Fruit fly (Drosophila melanogaster) whole organism, pupa: ENCODE results near the gene Cand1.

Experiments used
- CG10348 ChIP-seq: fragments of 200-800 bp; sonication (Bioruptor generic); IDR thresholded peaks from 2 replicates; pipeline ENCODE4 v1.3.6; 2022; ENCODE audit warnings: missing biosample characterization, missing genetic modification characterization
- CG17806 ChIP-seq: fragments of 200-800 bp; sonication (Bioruptor generic); optimal IDR thresholded peaks from 2 replicates; lab custom pipeline; 2018; ENCODE audit warnings: missing biosample characterization, mild to moderate bottlenecking, missing genetic modification characterization, moderate library complexity
- CG8301 ChIP-seq: fragments of 200-800 bp; sonication (Bioruptor generic); optimal IDR thresholded peaks from 2 replicates; lab custom pipeline; 2018; ENCODE audit warnings: missing biosample characterization, mild to moderate bottlenecking, missing genetic modification characterization
- CG9948 ChIP-seq: fragments of 200-800 bp; sonication (Bioruptor generic); optimal IDR thresholded peaks from 2 replicates; lab custom pipeline; 2018; ENCODE audit warnings: missing biosample characterization, mild to moderate bottlenecking, missing genetic modification characterization, moderate library complexity
- D1 ChIP-seq: fragments of 200-800 bp; sonication (Bioruptor generic); optimal IDR thresholded peaks from 2 replicates; lab custom pipeline; 2018; ENCODE audit warnings: missing biosample characterization, mild to moderate bottlenecking, missing genetic modification characterization, moderate library complexity
- EcR ChIP-seq: fragments of 200-800 bp; sonication (Bioruptor generic); optimal IDR thresholded peaks from 3 replicates; lab custom pipeline; 2019; ENCODE audit warnings: missing biosample characterization, missing genetic modification characterization, mild to moderate bottlenecking, moderate library complexity, missing genetic modification reagents
- fd96Ca ChIP-seq: fragments of 200-800 bp; sonication (Bioruptor generic); IDR thresholded peaks from 3 replicates; pipeline ENCODE4 v1.3.6; 2022; ENCODE audit warnings: missing biosample characterization, missing genetic modification characterization
- gl ChIP-seq: fragments of 200-800 bp; sonication (Bioruptor generic); optimal IDR thresholded peaks from 2 replicates; lab custom pipeline; 2018; ENCODE audit warnings: missing biosample characterization, mild to moderate bottlenecking, missing genetic modification characterization
- rn ChIP-seq: fragments of 200-800 bp; sonication (Bioruptor generic); IDR thresholded peaks from 2 replicates; pipeline ENCODE4 v1.3.6; 2022; ENCODE audit warnings: missing biosample characterization, missing genetic modification characterization

DNA sequence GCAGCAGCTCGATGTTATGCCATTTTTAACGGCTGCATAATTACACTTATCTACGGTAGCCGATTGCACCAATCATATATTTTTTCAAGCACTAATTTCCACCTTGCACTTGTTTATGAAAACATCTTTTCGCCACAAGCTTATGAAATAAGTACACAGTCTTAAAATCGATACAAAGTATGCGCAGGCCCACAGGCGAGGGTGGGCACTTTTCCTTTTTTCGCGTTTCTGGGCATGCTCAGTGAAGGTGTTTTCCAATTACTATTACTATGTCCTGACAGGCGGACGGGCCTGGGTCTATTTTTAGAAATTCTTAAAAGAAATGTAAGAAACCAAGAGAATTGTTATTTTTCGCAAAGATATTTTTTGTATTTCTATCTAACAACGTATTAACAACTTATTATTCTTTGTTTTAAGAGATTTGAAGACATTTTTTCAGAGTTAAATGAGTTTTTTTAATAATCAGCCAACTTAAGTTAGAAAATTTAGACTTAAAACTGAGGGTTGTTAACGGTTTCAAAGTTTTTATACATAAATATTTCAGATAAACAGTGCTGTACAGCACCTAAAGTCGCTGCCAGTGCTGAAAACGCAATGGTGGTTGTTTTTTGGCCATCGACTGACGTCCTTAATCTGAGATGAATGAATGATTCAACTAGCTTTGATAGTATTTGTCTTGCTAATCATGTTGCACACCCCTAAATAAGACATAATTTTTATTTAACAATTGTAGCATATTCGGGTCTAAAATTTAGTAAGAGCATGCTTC is 51.7 kb downstream of the Cand1 start, which contains the start of gene Cdk5alpha:
- TF ChIP-seq EcR (GFP tag; lab: Kevin White, UChicago) (no peak), CG8301 (tag; lab: Kevin White, UChicago) (no peak), D1 (tag; lab: Kevin White, UChicago) (no peak), fd96Ca (no peak), CG9948 (no peak), CG17806 (no peak), gl (tag; lab: Kevin White, UChicago) (no peak), rn (GFP tag; lab: Robert Waterston, UW) (no peak), CG10348 (GFP tag; lab: Robert Waterston, UW) (no peak)
